Fruit fly (Drosophila melanogaster) whole organism, embryonic: ENCODE measurements around the gene put.

Experiments
- Ada2b ChIP-seq: fragments of 200-800 bp; sonication (Bioruptor generic); IDR thresholded peaks from 2 replicates; pipeline ENCODE4 v1.3.6; 2022; ENCODE audit warnings: missing biosample characterization, missing genetic modification characterization
- Awh ChIP-seq: fragments of 200-800 bp; sonication (Bioruptor generic); IDR thresholded peaks from 2 replicates; pipeline ENCODE4, ENCODE4 v1.3.6; 2022; ENCODE audit warnings: missing biosample characterization, missing genetic modification characterization
- B-H2 ChIP-seq: fragments of 200-800 bp; sonication (Bioruptor generic); optimal IDR thresholded peaks from 2 replicates; lab custom pipeline; 2018; ENCODE audit warnings: missing biosample characterization, mild to moderate bottlenecking, missing genetic modification characterization
- CG1024 ChIP-seq: fragments of 200-800 bp; sonication (Bioruptor generic); IDR thresholded peaks from 2 replicates; pipeline ENCODE4 v1.3.6; 2022; ENCODE audit warnings: missing biosample characterization, missing genetic modification characterization
- CG12104 ChIP-seq: fragments of 200-800 bp; sonication (Bioruptor generic); optimal IDR thresholded peaks from 3 replicates; lab custom pipeline; 2016; ENCODE audit warnings: missing biosample characterization, missing genetic modification characterization
- CG12659 ChIP-seq: fragments of 200-800 bp; sonication (Bioruptor generic); optimal IDR thresholded peaks from 3 replicates; lab custom pipeline; 2017; ENCODE audit warnings: mild to moderate bottlenecking, missing biosample characterization, missing genetic modification reagents, missing genetic modification characterization
- CG13123 ChIP-seq: fragments of 200-800 bp; sonication (Bioruptor generic); optimal IDR thresholded peaks from 2 replicates; lab custom pipeline; 2016; ENCODE audit warnings: missing biosample characterization, missing genetic modification characterization
- CG13287 ChIP-seq: fragments of 200-800 bp; sonication (Bioruptor generic); IDR thresholded peaks from 2 replicates; pipeline ENCODE4 v1.3.6; 2022; ENCODE audit warnings: missing biosample characterization, missing genetic modification characterization; ENCODE audit not compliant: partially characterized antibody
- CG17568 ChIP-seq: fragments of 200-800 bp; sonication (Bioruptor generic); optimal IDR thresholded peaks from 2 replicates; lab custom pipeline; 2018; ENCODE audit warnings: missing biosample characterization, mild to moderate bottlenecking, missing genetic modification characterization, moderate library complexity
- CG17612 ChIP-seq: fragments of 200-800 bp; sonication (Bioruptor generic); IDR thresholded peaks from 2 replicates; pipeline ENCODE4 v1.3.6; 2022; ENCODE audit warnings: missing biosample characterization, missing genetic modification characterization
- CG31388 ChIP-seq: fragments of 200-800 bp; sonication (Bioruptor generic); optimal IDR thresholded peaks from 2 replicates; lab custom pipeline; 2016; ENCODE audit warnings: missing biosample characterization, missing genetic modification characterization
- CG5953 ChIP-seq: fragments of 200-800 bp; sonication (Bioruptor generic); IDR thresholded peaks from 2 replicates; pipeline ENCODE4 v1.3.6; 2022; ENCODE audit warnings: missing biosample characterization, missing genetic modification characterization
- CG6683 ChIP-seq: fragments of 200-800 bp; sonication (Bioruptor generic); optimal IDR thresholded peaks from 2 replicates; lab custom pipeline; 2017; ENCODE audit warnings: missing biosample characterization, mild to moderate bottlenecking, missing genetic modification characterization, missing genetic modification reagents
- CG6813 ChIP-seq: fragments of 200-800 bp; sonication (Bioruptor generic); optimal IDR thresholded peaks from 2 replicates; lab custom pipeline; 2017; ENCODE audit warnings: missing biosample characterization, missing genetic modification characterization, mild to moderate bottlenecking, moderate library complexity, missing genetic modification reagents
- CG9932 ChIP-seq: fragments of 200-800 bp; sonication (Bioruptor generic); IDR thresholded peaks from 2 replicates; pipeline ENCODE4 v1.3.6; 2022; ENCODE audit warnings: missing biosample characterization, missing genetic modification characterization
- CHES-1-like ChIP-seq: fragments of 200-800 bp; sonication (Bioruptor generic); optimal IDR thresholded peaks from 2 replicates; lab custom pipeline; 2016; ENCODE audit warnings: missing biosample characterization, missing genetic modification characterization
- CrebB ChIP-seq: fragments of 200-800 bp; sonication (Bioruptor generic); optimal IDR thresholded peaks from 3 replicates; lab custom pipeline; 2018; ENCODE audit warnings: missing biosample characterization, mild to moderate bottlenecking, missing genetic modification characterization
- Dll ChIP-seq: fragments of 200-800 bp; sonication (Bioruptor generic); IDR thresholded peaks from 4 replicates; pipeline ENCODE4 v1.3.6; 2022; ENCODE audit warnings: missing biosample characterization, missing genetic modification characterization; ENCODE audit not compliant: partially characterized antibody
- Doc3 ChIP-seq: fragments of 200-800 bp; sonication (Bioruptor generic); IDR thresholded peaks from 3 replicates; pipeline ENCODE4 v1.3.6; 2022; ENCODE audit warnings: missing biosample characterization, missing genetic modification characterization; ENCODE audit not compliant: partially characterized antibody
- Eip74EF ChIP-seq, 2 experiments: fragments of 200-800 bp in 1 of 2; fragments of >200 bp in 1 of 2; sonication (Bioruptor generic) in 1 of 2; optimal IDR thresholded peaks; 2 replicates each; lab custom pipeline; 2017 to 2019; ENCODE audit warnings: missing biosample characterization in 2 of 2, missing genetic modification characterization in 2 of 2, mild to moderate bottlenecking in 1 of 2, moderate library complexity in 1 of 2
- H2.0 ChIP-seq: fragments of 200-800 bp; sonication (Bioruptor generic); IDR thresholded peaks from 2 replicates; pipeline ENCODE4 v1.3.6; 2022; ENCODE audit warnings: missing biosample characterization, missing genetic modification characterization
- HmgD ChIP-seq: fragments of 200-800 bp; sonication (Bioruptor generic); optimal IDR thresholded peaks from 3 replicates; lab custom pipeline; 2016; ENCODE audit warnings: missing biosample characterization, missing genetic modification characterization
- Jarid2 ChIP-seq: fragments of 200-800 bp; sonication (Bioruptor generic); optimal IDR thresholded peaks from 3 replicates; lab custom pipeline; 2017; ENCODE audit warnings: mild to moderate bottlenecking, missing biosample characterization, missing genetic modification reagents, missing genetic modification characterization
- Lpt ChIP-seq: fragments of >200 bp; optimal IDR thresholded peaks from 2 replicates; lab custom pipeline; 2018; ENCODE audit warnings: missing biosample characterization, missing genetic modification characterization
- MTF-1 ChIP-seq: fragments of 200-800 bp; sonication (Bioruptor generic); optimal IDR thresholded peaks from 2 replicates; lab custom pipeline; 2018; ENCODE audit warnings: missing biosample characterization, mild to moderate bottlenecking, missing genetic modification characterization, borderline replicate concordance
- Nf-YA ChIP-seq: fragments of 200-800 bp; sonication (Bioruptor generic); IDR thresholded peaks from 2 replicates; pipeline ENCODE4 v1.3.6; 2022; ENCODE audit warnings: missing biosample characterization, missing genetic modification characterization
- Nf-YC ChIP-seq: fragments of 200-800 bp; optimal IDR thresholded peaks from 3 replicates; lab custom pipeline; 2019; ENCODE audit warnings: missing biosample characterization, mild to moderate bottlenecking, missing genetic modification characterization, moderate library complexity
- Ptx1 ChIP-seq: fragments of 200-800 bp; sonication (Bioruptor generic); IDR thresholded peaks from 2 replicates; pipeline ENCODE4 v1.3.6; 2022; ENCODE audit warnings: missing biosample characterization, missing genetic modification characterization
- TFAM ChIP-seq: fragments of 200-800 bp; sonication (Bioruptor generic); optimal IDR thresholded peaks from 2 replicates; lab custom pipeline; 2017; ENCODE audit warnings: missing biosample characterization, missing genetic modification characterization, inconsistent platforms
- Vsx1 ChIP-seq: fragments of 200-800 bp; sonication (Bioruptor generic); optimal IDR thresholded peaks from 2 replicates; lab custom pipeline; 2017; ENCODE audit warnings: missing biosample characterization, mild to moderate bottlenecking, missing genetic modification characterization, missing genetic modification reagents
- Xbp1 ChIP-seq: fragments of 200-800 bp; sonication (Bioruptor generic); optimal IDR thresholded peaks from 3 replicates; lab custom pipeline; 2016; ENCODE audit warnings: missing biosample characterization, mild to moderate bottlenecking, missing genetic modification characterization
- ac ChIP-seq: fragments of 200-800 bp; sonication (Bioruptor generic); optimal IDR thresholded peaks from 3 replicates; lab custom pipeline; 2017; ENCODE audit warnings: missing biosample characterization, mild to moderate bottlenecking, missing genetic modification characterization
- ap ChIP-seq: fragments of 200-800 bp; sonication (Bioruptor generic); IDR thresholded peaks from 2 replicates; pipeline ENCODE4 v1.3.6; 2022; ENCODE audit warnings: missing biosample characterization, missing genetic modification characterization
- bsh ChIP-seq, 2 experiments: fragments of 200-800 bp; sonication (Bioruptor generic); optimal IDR thresholded peaks; 2 replicates each; lab custom pipeline; 2017 to 2018; ENCODE audit warnings: mild to moderate bottlenecking in 2 of 2, missing biosample characterization in 2 of 2, missing genetic modification characterization in 2 of 2, moderate library complexity in 1 of 2
- cas ChIP-seq: fragments of 200-800 bp; sonication (Bioruptor generic); IDR thresholded peaks from 2 replicates; pipeline ENCODE4 v1.3.6; 2022; ENCODE audit warnings: missing biosample characterization, missing genetic modification characterization
- cato ChIP-seq: fragments of 200-800 bp; sonication (Bioruptor generic); optimal IDR thresholded peaks from 2 replicates; lab custom pipeline; 2016; ENCODE audit warnings: missing biosample characterization, missing genetic modification characterization, borderline replicate concordance
- dmrt11E ChIP-seq: fragments of 200-800 bp; sonication (Bioruptor generic); optimal IDR thresholded peaks from 3 replicates; lab custom pipeline; 2018; ENCODE audit warnings: missing biosample characterization, mild to moderate bottlenecking, missing genetic modification characterization, moderate library complexity
- dysf ChIP-seq: fragments of 200-800 bp; sonication (Bioruptor generic); IDR thresholded peaks from 3 replicates; pipeline ENCODE4 v1.3.6; 2022; ENCODE audit warnings: missing biosample characterization, missing genetic modification characterization
- fd102C ChIP-seq: fragments of 200-800 bp; sonication (Bioruptor generic); optimal IDR thresholded peaks from 2 replicates; lab custom pipeline; 2018; ENCODE audit warnings: missing biosample characterization, mild to moderate bottlenecking, missing genetic modification characterization, moderate library complexity
- hb ChIP-seq: fragments of 200-800 bp; sonication (Bioruptor generic); IDR thresholded peaks from 3 replicates; pipeline ENCODE4 v1.3.6; 2022; ENCODE audit warnings: missing biosample characterization, missing genetic modification characterization; ENCODE audit not compliant: partially characterized antibody
- jing ChIP-seq: fragments of 200-800 bp; sonication (Bioruptor generic); optimal IDR thresholded peaks from 2 replicates; lab custom pipeline; 2018; ENCODE audit warnings: missing biosample characterization, mild to moderate bottlenecking, missing genetic modification characterization
- kah ChIP-seq: fragments of 200-800 bp; sonication (Bioruptor generic); optimal IDR thresholded peaks from 2 replicates; lab custom pipeline; 2018; ENCODE audit warnings: missing biosample characterization, mild to moderate bottlenecking, missing genetic modification characterization
- phol ChIP-seq: fragments of 200-800 bp; sonication (Bioruptor generic); optimal IDR thresholded peaks from 3 replicates; lab custom pipeline; 2018; ENCODE audit warnings: missing biosample characterization, mild to moderate bottlenecking, missing genetic modification characterization, moderate library complexity
- rib ChIP-seq: fragments of 200-800 bp; sonication (Bioruptor generic); IDR thresholded peaks from 2 replicates; pipeline ENCODE4 v1.3.6; 2022; ENCODE audit warnings: missing biosample characterization, missing genetic modification characterization
- ro ChIP-seq: fragments of 200-800 bp; sonication (Bioruptor generic); IDR thresholded peaks from 2 replicates; pipeline ENCODE4 v1.3.6; 2022; ENCODE audit warnings: missing biosample characterization, missing genetic modification characterization
- sc ChIP-seq, 3 experiments: fragments of >200 bp in 2 of 3; fragments of 200-800 bp in 1 of 3; sonication (Bioruptor generic) in 1 of 3; optimal IDR thresholded peaks; 2 replicates in 2 of 3; 3 replicates in 1 of 3; lab custom pipeline; 2017; ENCODE audit warnings: mild to moderate bottlenecking in 1 of 3, missing biosample characterization in 1 of 3, missing genetic modification characterization in 1 of 3, missing genetic modification reagents in 1 of 3
- wor ChIP-seq: fragments of 200-800 bp; sonication (Bioruptor generic); IDR thresholded peaks from 2 replicates; pipeline ENCODE4 v1.3.6; 2022; ENCODE audit warnings: missing biosample characterization, missing genetic modification characterization
- zfh2 ChIP-seq: fragments of 200-800 bp; sonication (Bioruptor generic); optimal IDR thresholded peaks from 2 replicates; lab custom pipeline; 2016; ENCODE audit warnings: missing biosample characterization, missing genetic modification characterization

The put gene

DNA sequence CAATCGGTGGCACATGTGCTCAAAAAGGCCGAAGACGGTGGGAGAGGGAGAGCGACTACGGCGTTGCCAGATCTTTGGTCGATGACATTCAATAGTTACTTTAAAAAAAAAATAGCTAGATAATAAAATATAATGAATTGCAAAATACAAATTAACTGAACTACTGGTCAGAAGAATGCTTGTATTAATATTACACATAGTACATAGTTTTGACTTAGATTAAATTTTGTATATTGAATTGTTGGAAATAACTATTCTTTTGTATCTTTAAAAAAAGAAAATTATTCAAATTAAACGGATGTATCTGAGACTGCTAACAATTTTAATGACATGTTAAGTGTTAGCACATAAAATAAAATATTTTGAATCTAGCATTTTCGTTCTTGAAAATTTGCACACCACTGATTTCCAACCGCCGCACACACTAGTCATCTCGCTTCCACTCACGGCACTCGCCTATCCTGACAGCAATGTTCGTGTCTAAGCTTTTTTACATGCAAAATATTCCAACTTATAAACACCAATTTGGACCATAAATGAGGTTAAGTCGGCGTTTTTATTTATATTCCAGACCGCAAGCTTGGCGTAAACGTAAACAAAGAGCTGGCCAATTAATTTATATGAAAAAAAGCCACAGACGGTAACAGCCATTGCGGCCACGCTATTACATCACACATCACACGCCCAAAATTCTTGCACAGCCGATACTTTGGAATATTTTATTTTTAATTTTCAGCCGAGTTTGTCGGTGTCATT, 50.4 kb downstream of the put start (continued):
- peak in 1 of 2 experiments; percentile 41 for TF ChIP-seq Eip74EF (GFP tag; optimal IDR thresholded peaks at IDR 0.05; lab: Kevin White, UChicago)
- peak; percentile 14 for TF ChIP-seq Vsx1
- peak; percentile 77 for TF ChIP-seq dysf
- TF ChIP-seq ro (GFP tag; lab: Robert Waterston, UW): no peak
- peak; percentile 47; the same call in 1 of the 2 replicates for TF ChIP-seq H2.0 (GFP tag; lab: Robert Waterston, UW)
- TF ChIP-seq CG1024 (GFP tag; lab: Robert Waterston, UW): no peak; the same call in 1 of the 2 replicates
- TF ChIP-seq B-H2: no peak
- TF ChIP-seq Awh (GFP tag; lab: Robert Waterston, UW): no peak
- no peak for TF ChIP-seq kah (GFP tag; lab: Kevin White, UChicago)
- peak; percentile 53 for TF ChIP-seq CG6683 (GFP tag; lab: Kevin White, UChicago)
- TF ChIP-seq MTF-1 (GFP tag; lab: Kevin White, UChicago): peak; percentile 10
- peak; percentile 61 for TF ChIP-seq zfh2 (GFP tag; lab: Kevin White, UChicago)
- no peak for TF ChIP-seq ap
- TF ChIP-seq Xbp1 (GFP tag; lab: Kevin White, UChicago): peak; percentile 81
- TF ChIP-seq Jarid2 (GFP tag; lab: Kevin White, UChicago): no peak
- peak; percentile 85 for TF ChIP-seq phol (tag; lab: Kevin White, UChicago)
- peak; percentile 60 for TF ChIP-seq CG13123 (GFP tag; lab: Kevin White, UChicago)
- 0 out of 3 replicates have a peak, but pooled peaks have one; percentile 28 for TF ChIP-seq Doc3
- TF ChIP-seq Ada2b (GFP tag; lab: Robert Waterston, UW): peak; percentile 42; the same call in 1 of the 2 replicates
- peak; percentile 22; the same call in 1 of the 2 replicates for TF ChIP-seq Nf-YA (GFP tag; lab: Robert Waterston, UW)
- TF ChIP-seq cato (GFP tag; lab: Kevin White, UChicago): peak; percentile 74
- no peak for TF ChIP-seq sc (optimal IDR thresholded peaks at IDR 0.05; lab: Kevin White, UChicago)
- TF ChIP-seq sc (GFP tag; optimal IDR thresholded peaks at IDR 0.05; lab: Kevin White, UChicago): peak; percentile 31
- no peak for TF ChIP-seq CG31388 (GFP tag; lab: Kevin White, UChicago)
- no peak for TF ChIP-seq CG17568 (GFP tag; lab: Kevin White, UChicago)
- no peak for TF ChIP-seq TFAM (GFP tag; lab: Kevin White, UChicago)
- no peak for TF ChIP-seq ac (GFP tag; lab: Kevin White, UChicago)
- TF ChIP-seq rib (GFP tag; lab: Robert Waterston, UW): no peak
- TF ChIP-seq bsh (GFP tag; optimal IDR thresholded peaks at IDR 0.05; lab: Kevin White, UChicago): peak in 1 of 2 experiments; percentile 71
- peak; percentile 84 for TF ChIP-seq CG12104 (GFP tag; lab: Kevin White, UChicago)
- TF ChIP-seq CG5953 (GFP tag; lab: Robert Waterston, UW): no peak
- no peak for TF ChIP-seq CrebB (tag; lab: Kevin White, UChicago)
- no peak for TF ChIP-seq HmgD (GFP tag; lab: Kevin White, UChicago)
- TF ChIP-seq CG9932: peak; percentile 80
- peak; percentile 80 for TF ChIP-seq CG12659 (GFP tag; lab: Kevin White, UChicago)
- no peak for TF ChIP-seq Lpt (GFP tag; lab: Kevin White, UChicago)
- peak; percentile 51 for TF ChIP-seq Nf-YC (tag; lab: Kevin White, UChicago)
- TF ChIP-seq Ptx1 (GFP tag; lab: Robert Waterston, UW): peak; percentile 82
- no peak for TF ChIP-seq CG13287
- TF ChIP-seq cas: no peak
- peak; percentile 71 for TF ChIP-seq dmrt11E (tag; lab: Kevin White, UChicago)
- TF ChIP-seq jing: no peak
- TF ChIP-seq Dll (GFP tag; lab: Robert Waterston, UW): no peak
- no peak for TF ChIP-seq fd102C (GFP tag; lab: Kevin White, UChicago)
- no peak for TF ChIP-seq hb
- peak; percentile 39; the same call in 1 of the 2 replicates for TF ChIP-seq wor (GFP tag; lab: Robert Waterston, UW)
- peak; percentile 51 for TF ChIP-seq CG6813 (GFP tag; lab: Kevin White, UChicago)
- peak; percentile 59 for TF ChIP-seq CHES-1-like (GFP tag; lab: Kevin White, UChicago)
- no peak for TF ChIP-seq CG17612 (GFP tag; lab: Robert Waterston, UW)
